Worm (Caenorhabditis elegans) whole organism, L4 larva: ENCODE data around the gene glc-4.
A peak's percentile ranks its signal among the peaks of the same experiment; 100 is the strongest.

Experiments used
- F37D6.2 ChIP-seq: sonication (generic microtip); optimal IDR thresholded peaks from 2 replicates; lab custom pipeline; 2016; ENCODE audit warnings: mild to moderate bottlenecking, missing genetic modification characterization, missing compliant biosample characterization
- F44E2.7 ChIP-seq: fragments of 200-800 bp; sonication (Bioruptor generic); IDR thresholded peaks from 2 replicates; pipeline ENCODE4 v2.1.2; 2022; ENCODE audit warnings: missing genetic modification characterization, missing compliant biosample characterization
- F49E8.2 ChIP-seq: sonication (generic microtip); optimal IDR thresholded peaks from 2 replicates; lab custom pipeline; 2016; ENCODE audit warnings: missing compliant biosample characterization, mild to moderate bottlenecking, missing genetic modification characterization, borderline replicate concordance
- T26A8.4 ChIP-seq: fragments of 200-800 bp; sonication (Bioruptor generic); IDR thresholded peaks from 2 replicates; pipeline ENCODE4 v1.3.6; 2022; ENCODE audit warnings: missing genetic modification characterization, missing compliant biosample characterization
- Y105C5A.15 ChIP-seq: fragments of 200-800 bp; sonication (Bioruptor generic); IDR thresholded peaks from 2 replicates; pipeline ENCODE4 v1.3.6; 2022; ENCODE audit warnings: missing genetic modification characterization, missing compliant biosample characterization
- aha-1 ChIP-seq: fragments of 150-350 bp; peaks from one replicate; lab custom pipeline; 2014; ENCODE audit warnings: missing biosample characterization, missing genetic modification characterization
- ama-1 ChIP-seq: fragments of 150-350 bp; optimal IDR thresholded peaks from 2 replicates; lab custom pipeline; 2014; ENCODE audit warnings: inconsistent platforms, mixed read lengths
- arid-1 ChIP-seq: fragments of 200-800 bp; sonication (Bioruptor generic); conservative IDR thresholded peaks from 2 replicates; pipeline ENCODE4 v1.3.6; 2022; ENCODE audit warnings: missing genetic modification reagents, missing genetic modification characterization, missing compliant biosample characterization
- attf-4 ChIP-seq: sonication (generic microtip); optimal IDR thresholded peaks from 3 replicates; lab custom pipeline; 2017; ENCODE audit warnings: missing biosample characterization, missing genetic modification characterization
- ceh-44 ChIP-seq: fragments of 200-800 bp; sonication (Bioruptor generic); IDR thresholded peaks from 2 replicates; pipeline ENCODE4 v1.3.6; 2022; ENCODE audit warnings: missing genetic modification reagents, missing genetic modification characterization, missing compliant biosample characterization
- ceh-62 ChIP-seq: sonication (generic microtip); optimal IDR thresholded peaks from 2 replicates; lab custom pipeline; 2017; ENCODE audit warnings: missing biosample characterization, missing genetic modification characterization
- ceh-82 ChIP-seq: sonication (generic microtip); optimal IDR thresholded peaks from 2 replicates; lab custom pipeline; 2017; ENCODE audit warnings: missing biosample characterization, missing genetic modification characterization
- ctbp-1 ChIP-seq: fragments of 200-800 bp; sonication (Bioruptor generic); IDR thresholded peaks from 2 replicates; pipeline ENCODE4 v1.3.6; 2022; ENCODE audit warnings: missing genetic modification reagents, missing genetic modification characterization, missing compliant biosample characterization
- daf-12 ChIP-seq: fragments of 150-350 bp; optimal IDR thresholded peaks from 2 replicates; lab custom pipeline; 2014; ENCODE audit warnings: missing biosample characterization, missing genetic modification reagents, missing genetic modification characterization
- dmd-8 ChIP-seq: fragments of 200-800 bp; sonication (Bioruptor generic); IDR thresholded peaks from 2 replicates; pipeline ENCODE4 v1.3.6; 2022; ENCODE audit warnings: missing genetic modification characterization, missing compliant biosample characterization
- dpl-1 ChIP-seq: fragments of 150-350 bp; optimal IDR thresholded peaks from 2 replicates; lab custom pipeline; 2014; ENCODE audit warnings: missing biosample characterization, missing genetic modification reagents, missing genetic modification characterization
- duxl-1 ChIP-seq: sonication (generic microtip); optimal IDR thresholded peaks from 2 replicates; lab custom pipeline; 2016; ENCODE audit warnings: mild to moderate bottlenecking, missing genetic modification characterization, moderate library complexity, missing compliant biosample characterization; ENCODE audit not compliant: poor library complexity
- dve-1 ChIP-seq: sonication (generic microtip); optimal IDR thresholded peaks from 2 replicates; lab custom pipeline; 2017; ENCODE audit warnings: antibody characterized with exemption, mild to moderate bottlenecking, missing genetic modification characterization, missing compliant biosample characterization; ENCODE audit not compliant: insufficient read depth
- egl-27 ChIP-seq: sonication (generic microtip); optimal IDR thresholded peaks from 3 replicates; lab custom pipeline; 2017; ENCODE audit warnings: missing biosample characterization, missing genetic modification reagents, missing genetic modification characterization
- gei-8 ChIP-seq: fragments of 200-800 bp; sonication (Bioruptor generic); optimal IDR thresholded peaks from 2 replicates; lab custom pipeline; 2018; ENCODE audit warnings: mild to moderate bottlenecking, missing genetic modification characterization, missing compliant biosample characterization
- hlh-11 ChIP-seq: fragments of 200-800 bp; sonication (Bioruptor generic); optimal IDR thresholded peaks from 2 replicates; lab custom pipeline; 2018; ENCODE audit warnings: mild to moderate bottlenecking, missing genetic modification characterization, missing compliant biosample characterization
- hlh-30 ChIP-seq: sonication (generic microtip); optimal IDR thresholded peaks from 2 replicates; lab custom pipeline; 2017; ENCODE audit warnings: antibody characterized with exemption, mild to moderate bottlenecking, missing genetic modification characterization, missing compliant biosample characterization; ENCODE audit not compliant: insufficient read depth
- hmg-1.1 ChIP-seq: fragments of 200-800 bp; sonication (Bioruptor generic); IDR thresholded peaks from 2 replicates; pipeline ENCODE4 v1.3.6; 2022; ENCODE audit warnings: missing genetic modification reagents, missing genetic modification characterization, missing compliant biosample characterization
- lim-7 ChIP-seq: fragments of 200-800 bp; sonication (Bioruptor generic); IDR thresholded peaks from 2 replicates; pipeline ENCODE4 v1.3.6; 2022; ENCODE audit warnings: missing genetic modification characterization, missing compliant biosample characterization
- lin-1 ChIP-seq: fragments of 200-800 bp; sonication (Bioruptor generic); IDR thresholded peaks from 2 replicates; pipeline ENCODE4 v1.3.6; 2022; ENCODE audit warnings: missing genetic modification reagents, missing genetic modification characterization, missing compliant biosample characterization
- lin-13 ChIP-seq: fragments of 150-350 bp; optimal IDR thresholded peaks from 2 replicates; lab custom pipeline; 2014; ENCODE audit warnings: missing biosample characterization, missing genetic modification reagents, missing genetic modification characterization
- lin-38 ChIP-seq: fragments of 200-800 bp; sonication (Bioruptor generic); IDR thresholded peaks from 2 replicates; pipeline ENCODE4 v1.3.6; 2022; ENCODE audit warnings: missing genetic modification reagents, missing genetic modification characterization, missing compliant biosample characterization
- lsy-2 ChIP-seq, 2 experiments: fragments of 150-350 bp in 1 of 2; sonication (generic microtip) in 1 of 2; optimal IDR thresholded peaks; 2 replicates each; lab custom pipeline; 2014 to 2017; ENCODE audit warnings: missing biosample characterization in 2 of 2, missing genetic modification characterization in 2 of 2
- mes-2 ChIP-seq: sonication (generic microtip); optimal IDR thresholded peaks from 2 replicates; lab custom pipeline; 2016; ENCODE audit warnings: missing genotype, mild to moderate bottlenecking, missing genetic modification characterization, missing compliant biosample characterization; ENCODE audit not compliant: poor library complexity, severe bottlenecking
- nhr-10 ChIP-seq: fragments of 150-350 bp; optimal IDR thresholded peaks from 2 replicates; lab custom pipeline; 2014; ENCODE audit warnings: missing biosample characterization, missing genetic modification characterization
- nhr-102 ChIP-seq: sonication (generic microtip); optimal IDR thresholded peaks from 2 replicates; lab custom pipeline; 2016; ENCODE audit warnings: mild to moderate bottlenecking, missing genetic modification characterization, moderate library complexity, missing compliant biosample characterization
- nhr-25 ChIP-seq: sonication (generic microtip); optimal IDR thresholded peaks from 2 replicates; lab custom pipeline; 2017; ENCODE audit warnings: missing genetic modification characterization, mild to moderate bottlenecking, missing compliant biosample characterization, antibody characterized with exemption, moderate library complexity, borderline replicate concordance; ENCODE audit not compliant: insufficient read depth
- nhr-28 ChIP-seq: fragments of 150-350 bp; optimal IDR thresholded peaks from 2 replicates; lab custom pipeline; 2014; ENCODE audit warnings: missing biosample characterization, missing genetic modification characterization
- nhr-41 ChIP-seq: fragments of 200-800 bp; sonication (Bioruptor generic); IDR thresholded peaks from 2 replicates; pipeline ENCODE4 v1.3.6; 2022; ENCODE audit warnings: missing genetic modification reagents, missing genetic modification characterization, missing compliant biosample characterization
- nhr-42 ChIP-seq: fragments of 200-800 bp; sonication (Bioruptor generic); IDR thresholded peaks from 2 replicates; pipeline ENCODE4 v1.3.6; 2022; ENCODE audit warnings: missing genetic modification characterization, missing compliant biosample characterization
- nhr-48 ChIP-seq: sonication (generic microtip); optimal IDR thresholded peaks from 2 replicates; lab custom pipeline; 2016; ENCODE audit warnings: mild to moderate bottlenecking, missing genetic modification characterization, missing compliant biosample characterization
- nhr-77 ChIP-seq: fragments of 150-350 bp; optimal IDR thresholded peaks from 2 replicates; lab custom pipeline; 2014; ENCODE audit warnings: missing biosample characterization, missing genetic modification characterization
- rbr-2 ChIP-seq: sonication (generic microtip); optimal IDR thresholded peaks from 2 replicates; lab custom pipeline; 2016; ENCODE audit warnings: missing genotype, missing genetic modification characterization, missing compliant biosample characterization
- saeg-2 ChIP-seq: fragments of 200-800 bp; sonication (Bioruptor generic); IDR thresholded peaks from 2 replicates; pipeline ENCODE4 v1.3.6; 2022; ENCODE audit warnings: missing genetic modification reagents, missing genetic modification characterization, missing compliant biosample characterization
- skn-1 ChIP-seq: fragments of 150-350 bp; optimal IDR thresholded peaks from 2 replicates; lab custom pipeline; 2014; ENCODE audit warnings: missing biosample characterization, missing genetic modification characterization
- snpc-4 ChIP-seq: fragments of 150-350 bp; optimal IDR thresholded peaks from 2 replicates; lab custom pipeline; 2014; ENCODE audit warnings: missing biosample characterization, missing genetic modification characterization
- spr-1 ChIP-seq: sonication (generic microtip); optimal IDR thresholded peaks from 2 replicates; lab custom pipeline; 2016; ENCODE audit warnings: mild to moderate bottlenecking, missing genetic modification characterization, missing compliant biosample characterization
- unc-39 ChIP-seq: sonication (generic microtip); optimal IDR thresholded peaks from 2 replicates; lab custom pipeline; 2017; ENCODE audit warnings: missing biosample characterization, missing genetic modification characterization
- unc-62 ChIP-seq, 3 experiments: fragments of 150-350 bp in 1 of 3; sonication (generic microtip); optimal IDR thresholded peaks in 2 of 3; peaks in 1 of 3; 1 replicate in 1 of 3; 2 replicates in 2 of 3; lab custom pipeline; 2014 to 2017; ENCODE audit warnings: missing biosample characterization in 3 of 3, missing genetic modification characterization in 3 of 3, missing genetic modification reagents in 3 of 3, missing genotype in 1 of 3
- vab-7 ChIP-seq: fragments of 200-800 bp; sonication (Bioruptor generic); IDR thresholded peaks from 2 replicates; pipeline ENCODE4 v1.3.6; 2022; ENCODE audit warnings: missing genetic modification reagents, missing genetic modification characterization, missing compliant biosample characterization
- ztf-11 ChIP-seq: fragments of 150-350 bp; optimal IDR thresholded peaks from 2 replicates; lab custom pipeline; 2014; ENCODE audit warnings: missing biosample characterization, missing genetic modification characterization
- ztf-7 ChIP-seq: fragments of 150-350 bp; optimal IDR thresholded peaks from 2 replicates; lab custom pipeline; 2014; ENCODE audit warnings: missing biosample characterization, missing genetic modification characterization

The glc-4 gene

ce11 chrII:7126457-7126856 lies 48.3 kb downstream of the glc-4 start, which contains the start of gene F10E7.1:
F10E7.1 (plus strand) TSS chrII:7126757.
- TF ChIP-seq unc-62 (GFP tag; optimal IDR thresholded peaks at IDR 0.05 in 1 of 2; lab: Kevin White, UChicago): peak in 1 of 2 experiments; percentile 49
- TF ChIP-seq unc-62 (tag; optimal IDR thresholded peaks at IDR 0.05; lab: Kevin White, UChicago): no peak
- no peak for TF ChIP-seq F44E2.7 (GFP tag; lab: Robert Waterston, UW)

- TF ChIP-seq gei-8 (GFP tag; lab: Kevin White, UChicago) (no peak), ama-1 (lab: Kevin White, UChicago) (no peak), lin-13 (GFP tag; lab: Kevin White, UChicago) (no peak), dpl-1 (GFP tag; lab: Kevin White, UChicago) (peak; percentile 0), ztf-7 (tag; lab: Kevin White, UChicago) (no peak), unc-62 (GFP tag; optimal IDR thresholded peaks at IDR 0.05 in 1 of 2; lab: Kevin White, UChicago) (no peak), unc-62 (tag; optimal IDR thresholded peaks at IDR 0.05; lab: Kevin White, UChicago) (no peak), skn-1 (tag; lab: Kevin White, UChicago) (no peak), nhr-48 (no peak), mes-2 (tag; lab: Kevin White, UChicago) (peak; percentile 80), ceh-82 (tag; lab: Kevin White, UChicago) (no peak), nhr-77 (no peak), lsy-2 (tag; optimal IDR thresholded peaks at IDR 0.05; lab: Kevin White, UChicago) (peak in 1 of 2 experiments; percentile 57), dve-1 (tag; lab: Kevin White, UChicago) (no peak), ctbp-1 (peak; percentile 48; the same call in 1 of the 2 replicates), aha-1 (peak; percentile 5), duxl-1 (no peak), ceh-62 (tag; lab: Kevin White, UChicago) (no peak), nhr-28 (tag; lab: Kevin White, UChicago) (no peak), hlh-30 (tag; lab: Kevin White, UChicago) (no peak), F37D6.2 (tag; lab: Kevin White, UChicago) (peak; percentile 77), rbr-2 (tag; lab: Kevin White, UChicago) (no peak), vab-7 (GFP tag; lab: Robert Waterston, UW) (peak; percentile 56; the same call in 1 of the 2 replicates), nhr-10 (no peak), spr-1 (tag; lab: Kevin White, UChicago) (no peak), lin-38 (GFP tag; lab: Robert Waterston, UW) (peak; percentile 75), nhr-42 (peak; percentile 54; the same call in 1 of the 2 replicates), nhr-41 (no peak), Y105C5A.15 (GFP tag; lab: Robert Waterston, UW) (no peak), hmg-1.1 (peak; percentile 76), F49E8.2 (tag; lab: Kevin White, UChicago) (no peak), daf-12 (no peak), ztf-11 (tag; lab: Kevin White, UChicago) (no peak), arid-1 (GFP tag; lab: Robert Waterston, UW) (peak; percentile 74; the same call in 1 of the 2 replicates), snpc-4 (no peak), unc-39 (no peak), hlh-11 (no peak), ceh-44 (GFP tag; lab: Robert Waterston, UW) (no peak), egl-27 (tag; lab: Kevin White, UChicago) (no peak), nhr-25 (tag; lab: Kevin White, UChicago) (no peak), saeg-2 (GFP tag; lab: Robert Waterston, UW) (no peak), attf-4 (no peak), T26A8.4 (GFP tag; lab: Robert Waterston, UW) (peak; percentile 62), lin-1 (GFP tag; lab: Robert Waterston, UW) (no peak), nhr-102 (tag; lab: Kevin White, UChicago) (no peak), lim-7 (GFP tag; lab: Robert Waterston, UW) (no peak), dmd-8 (0 out of 2 replicates have a peak, but pooled peaks have one; percentile 23), F44E2.7 (GFP tag; lab: Robert Waterston, UW) (no peak)
Measured at ce11 chrII:7122661-7123418, 51.9 kb downstream of the glc-4 start, which contains the start of gene F10E7.11. F10E7.11 (minus strand) TSS chrII:7122892.
